Fruit fly (Drosophila melanogaster): Measurements from ENCODE around the gene Osi10a.

dm6 chr3R:6240263-6240662 lies 23.5 kb upstream of the Osi10a start:
- TF ChIP-seq EcR (GFP tag; optimal IDR thresholded peaks at IDR 0.05) (no peak), CG14655 (GFP tag; optimal IDR thresholded peaks at IDR 0.05) (no peak), CG34367 (tag; optimal IDR thresholded peaks at IDR 0.05) (no peak), Pif1A (GFP tag; optimal IDR thresholded peaks at IDR 0.05) (no peak), CG12605 (GFP tag; IDR thresholded peaks at IDR 0.05) (no peak), CG17806 (tag; optimal IDR thresholded peaks at IDR 0.05) (no peak), gl (tag; optimal IDR thresholded peaks at IDR 0.05) (no peak), CG9948 (tag; optimal IDR thresholded peaks at IDR 0.05) (no peak), D1 (tag; optimal IDR thresholded peaks at IDR 0.05) (no peak)

Data from whole organism, pupa.